Worm (Caenorhabditis elegans): Measurements from ENCODE around the gene fbxa-107.

fbxa-107 gene

DNA sequence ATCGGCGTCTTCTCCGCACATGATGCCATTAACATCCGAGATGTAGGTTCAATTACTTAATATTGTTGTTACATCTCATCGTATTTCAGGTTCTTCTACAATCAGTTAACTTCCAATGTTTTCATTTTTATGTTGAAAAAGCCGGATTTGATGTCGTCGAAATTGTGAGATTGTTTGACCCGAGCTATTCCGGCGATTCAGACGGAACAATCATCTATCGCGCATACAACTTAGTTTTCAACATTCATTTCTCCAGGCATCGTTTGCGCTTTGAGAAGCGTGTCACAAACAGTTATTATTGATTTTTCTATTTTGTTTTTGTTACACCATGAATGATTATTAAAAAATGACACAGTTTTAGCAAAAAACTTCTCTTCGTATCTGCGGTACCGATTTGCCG is 4.8 kb downstream of the fbxa-107 start:
- TF ChIP-seq W03F9.2 (tag; optimal IDR thresholded peaks at IDR 0.05) (no peak), dao-5 (tag; optimal IDR thresholded peaks at IDR 0.05) (no peak), him-1 (tag; optimal IDR thresholded peaks at IDR 0.05) (no peak)

ce11 chrV:18131049-18131448 is 7.3 kb downstream of the fbxa-107 start, which contains the start of gene Y37H2A.12:
Gene Y37H2A.12, minus strand, starts transcription at chrV:18131129.
- no peak for TF ChIP-seq W03F9.2 (tag; optimal IDR thresholded peaks at IDR 0.05)
- TF ChIP-seq dao-5 (tag; optimal IDR thresholded peaks at IDR 0.05) = no peak
- TF ChIP-seq him-1 (tag; optimal IDR thresholded peaks at IDR 0.05) = no peak

- TF ChIP-seq W03F9.2 (tag; optimal IDR thresholded peaks at IDR 0.05) = no peak
- TF ChIP-seq dao-5 (tag; optimal IDR thresholded peaks at IDR 0.05) = no peak
- TF ChIP-seq him-1 (tag; optimal IDR thresholded peaks at IDR 0.05) = no peak
Observed at ce11 chrV:18133177-18133576, 9.4 kb downstream of the fbxa-107 start, which contains the start of gene Y37H2A.18. Gene Y37H2A.18, minus strand, starts transcription at chrV:18133277.

DNA sequence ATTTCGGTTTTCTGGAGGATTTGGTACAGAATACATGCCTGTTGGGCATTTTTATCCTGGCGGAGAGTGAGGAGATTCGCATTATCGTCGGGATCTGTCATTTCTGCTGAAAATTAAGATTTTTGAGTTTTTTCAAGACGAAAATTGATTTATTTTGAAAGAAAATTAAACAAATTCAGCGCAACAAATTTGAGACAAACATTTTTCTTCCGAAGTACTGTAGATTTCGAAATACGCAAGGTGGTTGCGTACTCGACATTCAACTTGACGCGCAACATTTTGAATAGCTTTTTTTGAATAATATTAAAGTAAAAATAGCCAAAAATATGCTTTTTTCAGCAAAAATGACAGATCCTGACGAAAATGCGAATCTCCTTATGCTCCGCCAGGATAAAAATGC is 10.6 kb downstream of the fbxa-107 start, which contains the start of gene Y37H2A.7:
Gene Y37H2A.7, minus strand, starts transcription at position 101 of the 400 bp plus-strand sequence.
- no peak for TF ChIP-seq him-1 (tag; optimal IDR thresholded peaks at IDR 0.05)
- no peak for TF ChIP-seq W03F9.2 (tag; optimal IDR thresholded peaks at IDR 0.05)
- TF ChIP-seq dao-5 (tag; optimal IDR thresholded peaks at IDR 0.05) = no peak

ce11 chrV:18137679-18138078 is 13.9 kb downstream of the fbxa-107 start:
- TF ChIP-seq him-1 (tag; optimal IDR thresholded peaks at IDR 0.05) (no peak), dao-5 (tag; optimal IDR thresholded peaks at IDR 0.05) (no peak), W03F9.2 (tag; optimal IDR thresholded peaks at IDR 0.05) (no peak)

- TF ChIP-seq W03F9.2 (tag; optimal IDR thresholded peaks at IDR 0.05) = no peak
Observed at ce11 chrV:18138695-18139094, 15.0 kb downstream of the fbxa-107 start, which contains the start of gene Y37H2A.10. Gene Y37H2A.10, plus strand, starts transcription at chrV:18138995.

DNA sequence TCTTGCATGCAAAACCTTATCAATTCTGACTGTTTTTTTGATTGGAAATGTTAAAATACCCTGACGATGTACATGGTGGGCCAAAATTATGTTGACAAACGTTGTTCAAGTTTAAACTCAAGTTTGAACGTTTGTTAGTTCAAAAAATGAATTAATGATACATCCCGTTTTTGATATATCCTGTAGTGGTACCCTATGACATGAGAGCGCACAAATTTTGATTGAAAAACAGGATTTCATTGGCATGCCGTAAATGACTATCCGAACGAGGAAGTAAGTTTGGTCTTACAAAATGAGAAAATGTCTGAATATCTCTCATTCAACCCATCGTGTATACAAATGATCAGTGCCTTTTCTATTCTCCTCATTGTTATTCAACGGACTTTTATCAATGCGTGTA is 17.4 kb downstream of the fbxa-107 start, which contains the start of gene Y37H2A.11:
Gene Y37H2A.11, plus strand, starts transcription at position 301 of the 400 bp plus-strand sequence.
- TF ChIP-seq W03F9.2 (tag; optimal IDR thresholded peaks at IDR 0.05) = no peak
- TF ChIP-seq dao-5 (tag; optimal IDR thresholded peaks at IDR 0.05) = no peak
- TF ChIP-seq him-1 (tag; optimal IDR thresholded peaks at IDR 0.05) = no peak

DNA sequence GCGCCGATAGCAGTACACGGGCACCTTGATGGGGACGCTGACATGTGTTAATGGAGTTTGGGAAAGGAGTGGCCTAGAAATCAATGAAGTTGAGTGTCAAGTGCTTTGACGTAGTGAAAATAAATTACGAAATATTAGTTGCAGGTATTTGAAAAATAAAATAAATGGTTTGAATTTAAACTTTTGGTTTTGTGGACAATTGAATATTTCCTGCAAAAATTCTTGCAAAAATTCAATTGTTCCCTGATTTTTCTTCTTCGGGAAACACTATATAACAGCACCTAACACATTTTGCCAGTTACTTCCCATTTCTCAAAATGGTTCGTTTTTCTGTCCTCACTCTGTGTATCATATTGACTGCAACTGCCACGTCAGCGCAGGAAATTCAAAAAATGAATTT is 18.8 kb downstream of the fbxa-107 start, which contains the start of gene Y37H2A.13:
Gene Y37H2A.13, plus strand, starts transcription at position 301 of the 400 bp plus-strand sequence.
- TF ChIP-seq dao-5 (tag; optimal IDR thresholded peaks at IDR 0.05) (no peak), him-1 (tag; optimal IDR thresholded peaks at IDR 0.05) (no peak), W03F9.2 (tag; optimal IDR thresholded peaks at IDR 0.05) (no peak)

ce11 chrV:18143445-18143844 is 19.7 kb downstream of the fbxa-107 start, which contains the start of gene Y37H2A.14:
Gene Y37H2A.14, plus strand, starts transcription at chrV:18143745.
- TF ChIP-seq dao-5 (tag; optimal IDR thresholded peaks at IDR 0.05) = no peak
- TF ChIP-seq W03F9.2 (tag; optimal IDR thresholded peaks at IDR 0.05) = no peak
- no peak for TF ChIP-seq him-1 (tag; optimal IDR thresholded peaks at IDR 0.05)

DNA sequence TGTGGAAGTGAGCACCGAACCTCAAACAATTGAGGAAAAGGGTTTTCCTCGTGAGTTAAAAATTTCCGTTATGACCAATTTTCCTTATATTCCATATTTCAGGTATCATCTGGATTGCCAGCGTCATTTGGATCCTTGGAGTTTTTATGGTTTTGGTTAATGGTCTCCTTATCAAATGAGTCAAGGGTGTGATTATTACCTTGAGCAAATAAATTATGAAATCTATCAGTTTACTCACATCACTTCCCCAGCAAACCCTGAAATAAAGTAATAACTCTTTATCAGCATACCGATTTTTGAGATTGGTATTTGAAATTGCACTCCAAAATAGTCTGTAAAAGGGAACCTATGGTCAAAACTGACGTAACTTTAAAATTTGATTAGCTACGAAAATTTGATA is 20.7 kb downstream of the fbxa-107 start:
- TF ChIP-seq W03F9.2 (tag; optimal IDR thresholded peaks at IDR 0.05) (no peak), him-1 (tag; optimal IDR thresholded peaks at IDR 0.05) (no peak), dao-5 (tag; optimal IDR thresholded peaks at IDR 0.05) (no peak)

DNA sequence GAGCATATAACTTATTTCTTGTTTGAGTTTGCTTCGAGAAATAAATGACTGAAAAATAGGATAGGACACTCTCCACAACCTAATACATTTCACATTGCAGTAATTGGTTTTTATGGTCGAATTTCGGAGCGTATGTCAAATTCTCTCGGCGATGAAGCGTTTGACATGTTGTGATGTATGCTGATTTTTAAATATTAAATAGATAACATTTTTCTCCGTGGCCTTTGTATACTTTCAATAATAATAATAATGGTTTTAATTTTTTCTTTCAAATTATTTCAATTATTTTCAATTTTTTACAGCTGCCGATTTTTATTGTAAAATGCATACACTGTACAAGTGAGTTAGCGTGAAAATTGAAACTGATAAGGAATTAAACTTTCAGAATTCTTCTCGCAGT is 22.3 kb downstream of the fbxa-107 start, which contains the start of gene C14A6.3:
Gene C14A6.3, plus strand, starts transcription at position 301 of the 400 bp plus-strand sequence.
- no peak for TF ChIP-seq him-1 (tag; optimal IDR thresholded peaks at IDR 0.05)
- TF ChIP-seq dao-5 (tag; optimal IDR thresholded peaks at IDR 0.05) = no peak
- TF ChIP-seq W03F9.2 (tag; optimal IDR thresholded peaks at IDR 0.05) = no peak

- TF ChIP-seq dao-5 (tag; optimal IDR thresholded peaks at IDR 0.05) = no peak
- no peak for TF ChIP-seq him-1 (tag; optimal IDR thresholded peaks at IDR 0.05)
- no peak for TF ChIP-seq W03F9.2 (tag; optimal IDR thresholded peaks at IDR 0.05)
Observed at ce11 chrV:18157707-18158106, 34.0 kb downstream of the fbxa-107 start, which contains the start of gene clec-48. Gene clec-48, plus strand, starts transcription at chrV:18158026.

- TF ChIP-seq dao-5 (tag; optimal IDR thresholded peaks at IDR 0.05) (no peak), him-1 (tag; optimal IDR thresholded peaks at IDR 0.05) (no peak), W03F9.2 (tag; optimal IDR thresholded peaks at IDR 0.05) (no peak)
Observed at ce11 chrV:18158172-18158571, 34.4 kb downstream of the fbxa-107 start.

ce11 chrV:18161228-18161627 is 37.5 kb downstream of the fbxa-107 start, which contains the start of gene C14A6.13:
Gene C14A6.13, minus strand, starts transcription at chrV:18161328.
- no peak for TF ChIP-seq him-1 (tag; optimal IDR thresholded peaks at IDR 0.05)
- no peak for TF ChIP-seq dao-5 (tag; optimal IDR thresholded peaks at IDR 0.05)
- TF ChIP-seq W03F9.2 (tag; optimal IDR thresholded peaks at IDR 0.05) = no peak

- TF ChIP-seq dao-5 (tag; optimal IDR thresholded peaks at IDR 0.05) (no peak), him-1 (tag; optimal IDR thresholded peaks at IDR 0.05) (no peak), W03F9.2 (tag; optimal IDR thresholded peaks at IDR 0.05) (no peak)
Observed at ce11 chrV:18162568-18162967, 38.8 kb downstream of the fbxa-107 start, which contains the start of gene C14A6.12. Gene C14A6.12, minus strand, starts transcription at chrV:18162668.
